In the genomic region with DNA sequence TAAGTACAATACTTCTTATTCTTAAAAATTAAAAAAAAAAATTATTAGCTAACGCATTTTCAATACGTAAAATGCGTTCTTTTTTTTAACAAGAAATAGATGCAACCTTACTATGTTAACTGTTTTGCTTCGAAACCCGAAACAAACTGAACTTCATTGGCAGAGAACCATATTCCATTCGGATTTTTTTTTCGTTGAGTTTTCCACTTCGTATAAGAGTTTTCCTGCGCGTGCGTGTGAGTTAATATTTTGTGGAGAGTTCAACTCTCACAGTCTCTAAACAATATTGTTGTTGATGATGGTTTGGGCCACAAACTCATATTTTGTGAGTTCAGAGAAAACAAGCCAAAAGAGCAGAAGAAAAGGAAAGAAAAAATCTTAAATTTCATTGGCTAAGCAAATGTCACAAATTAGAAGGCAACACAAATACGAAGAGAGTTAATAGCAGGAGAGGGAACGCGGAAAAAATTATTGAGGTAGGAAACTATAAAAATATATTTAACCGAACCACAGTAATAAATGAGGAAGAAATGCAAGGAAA, we compare ENCODE assay signal across 2 fruit fly cellular contexts.
TF ChIP-seq lines count a peak whose summit lies in the region.

No protein-coding gene starts in this region.

- no peak for TF ChIP-seq CTCF in whole organism, embryonic (GFP tag; optimal IDR thresholded peaks at IDR 0.05; lab: Kevin White, UChicago)

TF ChIP-seq in whole organism, embryonic, 481 proteins besides CTCF, POLR2A, EP300 and RAD21:
- TF ChIP-seq CG16863 (GFP tag; optimal IDR thresholded peaks at IDR 0.05; lab: Kevin White, UChicago) (no peak), CG13894 (tag; optimal IDR thresholded peaks at IDR 0.05; lab: Kevin White, UChicago) (no peak), HLH3B (GFP tag; IDR thresholded peaks at IDR 0.05; lab: Robert Waterston, UW) (no peak), gem (tag; optimal IDR thresholded peaks at IDR 0.05; lab: Kevin White, UChicago) (no peak), CG1529 (GFP tag; optimal IDR thresholded peaks at IDR 0.05; lab: Kevin White, UChicago) (no peak), ewg (GFP tag; optimal IDR thresholded peaks at IDR 0.05; lab: Kevin White, UChicago) (peak; percentile 55), pita (GFP tag; optimal IDR thresholded peaks at IDR 0.05; lab: Kevin White, UChicago) (no peak), Trl (optimal IDR thresholded peaks at IDR 0.05; lab: Kevin White, UChicago) (peak in 1 of 2 experiments; percentile 39), Trl (GFP tag; optimal IDR thresholded peaks at IDR 0.05; lab: Kevin White, UChicago) (no peak), Nf-YC (tag; optimal IDR thresholded peaks at IDR 0.05; lab: Kevin White, UChicago) (peak; percentile 82), CG14014 (GFP tag; IDR thresholded peaks at IDR 0.05; lab: Robert Waterston, UW) (no peak), Nf-YB (GFP tag; optimal IDR thresholded peaks at IDR 0.05; lab: Kevin White, UChicago) (peak; percentile 74), fd96Cb (tag; optimal IDR thresholded peaks at IDR 0.05; lab: Kevin White, UChicago) (no peak), CG11456 (GFP tag; IDR thresholded peaks at IDR 0.05; lab: Robert Waterston, UW) (no peak), Dip3 (GFP tag; optimal IDR thresholded peaks at IDR 0.05; lab: Kevin White, UChicago) (no peak), Deaf1 (tag; optimal IDR thresholded peaks at IDR 0.05; lab: Kevin White, UChicago) (peak; percentile 86), CG2875 (GFP tag; optimal IDR thresholded peaks at IDR 0.05; lab: Kevin White, UChicago) (no peak), bcd (GFP tag; optimal IDR thresholded peaks at IDR 0.05; lab: Kevin White, UChicago) (no peak), Rfx (GFP tag; IDR thresholded peaks at IDR 0.05; lab: Robert Waterston, UW) (no peak), mam (GFP tag; optimal IDR thresholded peaks at IDR 0.05; lab: Kevin White, UChicago) (no peak)

TF ChIP-seq in whole organism, wandering third instar larva, 38 proteins besides CTCF, POLR2A, EP300 and RAD21:
- TF ChIP-seq dmrt93B (GFP tag; optimal IDR thresholded peaks at IDR 0.05; lab: Kevin White, UChicago) (no peak), brk (GFP tag; optimal IDR thresholded peaks at IDR 0.05; lab: Kevin White, UChicago) (no peak), Vsx2 (GFP tag; optimal IDR thresholded peaks at IDR 0.05; lab: Kevin White, UChicago; ENCODE audit: partially characterized antibody) (peak; percentile 16), psq (GFP tag; optimal IDR thresholded peaks at IDR 0.05; lab: Kevin White, UChicago) (no peak), usp (GFP tag; optimal IDR thresholded peaks at IDR 0.05; lab: Kevin White, UChicago) (no peak), pan (optimal IDR thresholded peaks at IDR 0.05; lab: Kevin White, UChicago) (no peak), Dif (GFP tag; optimal IDR thresholded peaks at IDR 0.05; lab: Kevin White, UChicago; ENCODE audit: partially characterized antibody) (no peak), Hr83 (GFP tag; optimal IDR thresholded peaks at IDR 0.05; lab: Kevin White, UChicago; ENCODE audit: poor library complexity, severe bottlenecking) (no peak)
